Worm (Caenorhabditis elegans): ENCODE measurements around the gene ssq-2.

- TF ChIP-seq lin-13 (GFP tag; optimal IDR thresholded peaks at IDR 0.05) (no peak), ama-1 (optimal IDR thresholded peaks at IDR 0.05) (no peak), tbx-2 (tag; optimal IDR thresholded peaks at IDR 0.05) (no peak), blmp-1 (tag; optimal IDR thresholded peaks at IDR 0.05) (no peak), fkh-10 (GFP tag; optimal IDR thresholded peaks at IDR 0.05) (no peak), nhr-19 (GFP tag; conservative IDR thresholded peaks at IDR 0.05) (no peak), lin-15B (tag; optimal IDR thresholded peaks at IDR 0.05) (no peak), ztf-4 (tag; optimal IDR thresholded peaks at IDR 0.05) (no peak)
Observed at ce11 chrIV:5031346-5031745, 35.4 kb downstream of the ssq-2 start.

Measured in whole organism, L1 larva.